Worm (Caenorhabditis elegans) whole organism, L3 larva: ENCODE results near the gene plp-2.

ENCODE experiments used
- R02D3.7 ChIP-seq: fragments of 150-350 bp; optimal IDR thresholded peaks from 2 replicates; lab custom pipeline; 2014; ENCODE audit warnings: missing biosample characterization, missing genetic modification characterization
- ama-1 ChIP-seq: fragments of 150-350 bp; optimal IDR thresholded peaks from 2 replicates; lab custom pipeline; 2018
- ceh-9 ChIP-seq: sonication (generic microtip); optimal IDR thresholded peaks from 2 replicates; lab custom pipeline; 2018; ENCODE audit warnings: missing biosample characterization, missing genetic modification characterization
- egl-5 ChIP-seq: fragments of 150-350 bp; optimal IDR thresholded peaks from 2 replicates; lab custom pipeline; 2017; ENCODE audit warnings: missing biosample characterization, missing genetic modification reagents, missing genetic modification characterization, inconsistent platforms
- fkh-2 ChIP-seq: fragments of 150-350 bp; optimal IDR thresholded peaks from 2 replicates; lab custom pipeline; 2014; ENCODE audit warnings: missing biosample characterization, missing genetic modification reagents, missing genetic modification characterization
- nhr-12 ChIP-seq: fragments of 150-350 bp; optimal IDR thresholded peaks from 2 replicates; lab custom pipeline; 2014; ENCODE audit warnings: missing biosample characterization, missing genetic modification characterization
- pha-4 ChIP-seq: fragments of 150-350 bp; optimal IDR thresholded peaks from 2 replicates; lab custom pipeline; 2014; ENCODE audit warnings: missing biosample characterization, missing genetic modification reagents, missing genetic modification characterization
- tbx-2 ChIP-seq: sonication (generic microtip); optimal IDR thresholded peaks from 2 replicates; lab custom pipeline; 2016; ENCODE audit warnings: mild to moderate bottlenecking, missing genetic modification characterization, missing compliant biosample characterization
- zag-1 ChIP-seq: fragments of 150-350 bp; optimal IDR thresholded peaks from 2 replicates; lab custom pipeline; 2014; ENCODE audit warnings: missing biosample characterization, missing genetic modification characterization

DNA sequence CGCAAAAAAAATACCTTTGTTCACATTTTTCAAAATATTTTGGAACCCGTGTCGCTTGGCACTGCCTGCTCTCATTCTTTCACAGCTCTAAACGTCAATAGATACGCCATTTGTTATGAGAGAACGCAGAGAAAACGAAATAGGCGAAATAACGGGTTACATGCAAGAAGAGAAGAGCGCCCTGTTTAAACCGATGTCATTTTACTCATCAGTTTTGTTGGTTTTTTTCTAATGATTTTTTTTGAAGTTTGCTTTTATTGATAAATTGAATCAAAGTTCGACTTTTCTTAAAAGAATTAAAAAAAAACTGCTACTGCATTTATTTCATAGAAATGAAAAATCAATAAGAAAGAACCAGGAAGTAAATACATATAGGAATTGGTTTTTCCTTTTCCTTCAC is 3.8 kb downstream of the plp-2 start:
- TF ChIP-seq R02D3.7 (tag; lab: Kevin White, UChicago) (no peak), tbx-2 (tag; lab: Kevin White, UChicago) (no peak), nhr-12 (tag; lab: Kevin White, UChicago) (no peak), ama-1 (lab: Kevin White, UChicago) (peak; percentile 90), egl-5 (no peak), zag-1 (tag; lab: Kevin White, UChicago) (no peak), ceh-9 (tag; lab: Kevin White, UChicago) (no peak), pha-4 (tag; lab: Kevin White, UChicago) (peak; percentile 70), fkh-2 (tag; lab: Kevin White, UChicago) (no peak)
